Fruit fly (Drosophila melanogaster) whole organism, embryonic: ENCODE data around the gene CG9616.

Experiments
- Adf1 ChIP-seq: fragments of 200-800 bp; sonication (Bioruptor generic); IDR thresholded peaks from 2 replicates; pipeline ENCODE4 v1.3.6; 2022; ENCODE audit warnings: missing biosample characterization, missing genetic modification characterization
- Bteb2 ChIP-seq: fragments of 200-800 bp; sonication (Bioruptor generic); optimal IDR thresholded peaks from 2 replicates; lab custom pipeline; 2016; ENCODE audit warnings: missing biosample characterization, missing genetic modification characterization
- C15 ChIP-seq: fragments of 200-800 bp; sonication (Bioruptor generic); IDR thresholded peaks from 3 replicates; pipeline ENCODE4 v1.3.6; 2022; ENCODE audit warnings: missing biosample characterization, missing genetic modification characterization
- CG10209 ChIP-seq: fragments of 200-800 bp; sonication (Bioruptor generic); optimal IDR thresholded peaks from 3 replicates; lab custom pipeline; 2017; ENCODE audit warnings: missing biosample characterization, mild to moderate bottlenecking, missing genetic modification characterization, missing genetic modification reagents
- CG12236 ChIP-seq: fragments of 200-800 bp; sonication (Bioruptor generic); optimal IDR thresholded peaks from 2 replicates; lab custom pipeline; 2016; ENCODE audit warnings: missing biosample characterization, missing genetic modification characterization
- CG12391 ChIP-seq: fragments of 200-800 bp; sonication (Bioruptor generic); optimal IDR thresholded peaks from 3 replicates; lab custom pipeline; 2018; ENCODE audit warnings: missing biosample characterization, mild to moderate bottlenecking, missing genetic modification characterization, moderate library complexity
- CG12744 ChIP-seq: fragments of 200-800 bp; sonication (Bioruptor generic); optimal IDR thresholded peaks from 2 replicates; lab custom pipeline; 2016; ENCODE audit warnings: missing biosample characterization, missing genetic modification characterization
- CG12942 ChIP-seq: fragments of 200-800 bp; sonication (Bioruptor generic); optimal IDR thresholded peaks from 3 replicates; lab custom pipeline; 2016; ENCODE audit warnings: missing biosample characterization, missing genetic modification characterization
- CG13775 ChIP-seq: fragments of 200-800 bp; sonication (Bioruptor generic); optimal IDR thresholded peaks from 3 replicates; lab custom pipeline; 2017; ENCODE audit warnings: missing biosample characterization, mild to moderate bottlenecking, missing genetic modification characterization
- CG17829 ChIP-seq: fragments of 200-800 bp; optimal IDR thresholded peaks from 2 replicates; lab custom pipeline; 2019; ENCODE audit warnings: missing biosample characterization, mild to moderate bottlenecking, missing genetic modification characterization, moderate library complexity
- CG2199 ChIP-seq: fragments of 200-800 bp; sonication (Bioruptor generic); IDR thresholded peaks from 3 replicates; pipeline ENCODE4 v1.3.6; 2022; ENCODE audit warnings: missing biosample characterization, missing genetic modification characterization
- CG2875 ChIP-seq: fragments of 200-800 bp; sonication (Bioruptor generic); optimal IDR thresholded peaks from 2 replicates; lab custom pipeline; 2017; ENCODE audit warnings: missing biosample characterization, mild to moderate bottlenecking, missing genetic modification characterization, missing genetic modification reagents
- CG30431 ChIP-seq: fragments of 200-800 bp; sonication (Bioruptor generic); optimal IDR thresholded peaks from 2 replicates; lab custom pipeline; 2017; ENCODE audit warnings: missing biosample characterization, missing genetic modification characterization
- CG34422 ChIP-seq: fragments of 200-800 bp; sonication (Bioruptor generic); IDR thresholded peaks from 3 replicates; pipeline ENCODE4 v1.3.6; 2022; ENCODE audit warnings: missing biosample characterization, missing genetic modification characterization
- CG3838 ChIP-seq: fragments of 200-800 bp; sonication (Bioruptor generic); optimal IDR thresholded peaks from 3 replicates; lab custom pipeline; 2016; ENCODE audit warnings: missing biosample characterization, missing genetic modification characterization
- CG5180 ChIP-seq: fragments of 200-800 bp; sonication (Bioruptor generic); optimal IDR thresholded peaks from 3 replicates; lab custom pipeline; 2017; ENCODE audit warnings: missing biosample characterization, missing genetic modification characterization, mild to moderate bottlenecking, moderate library complexity, missing genetic modification reagents
- CG6254 ChIP-seq: fragments of 200-800 bp; sonication (Bioruptor generic); optimal IDR thresholded peaks from 3 replicates; lab custom pipeline; 2017; ENCODE audit warnings: mild to moderate bottlenecking, missing biosample characterization, missing genetic modification reagents, missing genetic modification characterization
- CG6654 ChIP-seq: fragments of 200-800 bp; sonication (Bioruptor generic); optimal IDR thresholded peaks from 2 replicates; lab custom pipeline; 2017; ENCODE audit warnings: missing biosample characterization, mild to moderate bottlenecking, missing genetic modification characterization
- CG8281 ChIP-seq: fragments of 200-800 bp; sonication (Bioruptor generic); optimal IDR thresholded peaks from 2 replicates; lab custom pipeline; 2018; ENCODE audit warnings: missing biosample characterization, mild to moderate bottlenecking, missing genetic modification characterization, moderate library complexity
- CG9817 ChIP-seq: fragments of 200-800 bp; sonication (Bioruptor generic); optimal IDR thresholded peaks from 2 replicates; lab custom pipeline; 2018; ENCODE audit warnings: missing biosample characterization, mild to moderate bottlenecking, missing genetic modification characterization, moderate library complexity
- CkIIα-i1 ChIP-seq: fragments of 200-800 bp; sonication (Bioruptor generic); IDR thresholded peaks from 2 replicates; pipeline ENCODE4 v1.3.6; 2022; ENCODE audit warnings: missing biosample characterization, missing genetic modification characterization
- ERR ChIP-seq: fragments of 200-800 bp; sonication (Bioruptor generic); optimal IDR thresholded peaks from 2 replicates; lab custom pipeline; 2016; ENCODE audit warnings: missing biosample characterization, missing genetic modification characterization
- Eip74EF ChIP-seq, 2 experiments: fragments of 200-800 bp in 1 of 2; fragments of >200 bp in 1 of 2; sonication (Bioruptor generic) in 1 of 2; optimal IDR thresholded peaks; 2 replicates each; lab custom pipeline; 2017 to 2019; ENCODE audit warnings: missing biosample characterization in 2 of 2, missing genetic modification characterization in 2 of 2, mild to moderate bottlenecking in 1 of 2, moderate library complexity in 1 of 2
- HLH4C ChIP-seq: fragments of 200-800 bp; sonication (Bioruptor generic); IDR thresholded peaks from 3 replicates; pipeline ENCODE4 v1.3.6; 2022; ENCODE audit warnings: missing biosample characterization, missing genetic modification characterization; ENCODE audit not compliant: partially characterized antibody
- HLHmδ ChIP-seq: fragments of 200-800 bp; sonication (Bioruptor generic); optimal IDR thresholded peaks from 2 replicates; lab custom pipeline; 2018; ENCODE audit warnings: missing biosample characterization, mild to moderate bottlenecking, missing genetic modification characterization, moderate library complexity
- HmgZ ChIP-seq: fragments of 200-800 bp; sonication (Bioruptor generic); optimal IDR thresholded peaks from 2 replicates; lab custom pipeline; 2018; ENCODE audit warnings: missing biosample characterization, mild to moderate bottlenecking, missing genetic modification characterization
- Hmx ChIP-seq: fragments of 200-800 bp; sonication (Bioruptor generic); optimal IDR thresholded peaks from 2 replicates; lab custom pipeline; 2016; ENCODE audit warnings: missing biosample characterization, missing genetic modification characterization
- Hr3 ChIP-seq: fragments of 200-800 bp; sonication (Bioruptor generic); optimal IDR thresholded peaks from 3 replicates; lab custom pipeline; 2016; ENCODE audit warnings: missing biosample characterization, missing genetic modification characterization
- Lhr ChIP-seq: fragments of 200-800 bp; sonication (Bioruptor generic); optimal IDR thresholded peaks from 3 replicates; lab custom pipeline; 2017; ENCODE audit warnings: mild to moderate bottlenecking, missing biosample characterization, missing genetic modification reagents, missing genetic modification characterization
- MTF-1 ChIP-seq: fragments of 200-800 bp; sonication (Bioruptor generic); optimal IDR thresholded peaks from 2 replicates; lab custom pipeline; 2018; ENCODE audit warnings: missing biosample characterization, mild to moderate bottlenecking, missing genetic modification characterization, borderline replicate concordance
- Mes4 ChIP-seq: fragments of 200-800 bp; sonication (Bioruptor generic); optimal IDR thresholded peaks from 2 replicates; lab custom pipeline; 2016; ENCODE audit warnings: missing biosample characterization, missing genetic modification characterization
- Trl ChIP-seq, 3 experiments: fragments of >200 bp in 2 of 3; fragments of 200-800 bp in 1 of 3; sonication (Bioruptor generic) in 1 of 3; optimal IDR thresholded peaks; 2 replicates in 1 of 3; 3 replicates in 2 of 3; lab custom pipeline; 2016 to 2017; ENCODE audit warnings: missing biosample characterization in 1 of 3, missing genetic modification characterization in 1 of 3
- al ChIP-seq: fragments of 200-800 bp; sonication (Bioruptor generic); IDR thresholded peaks from 2 replicates; pipeline ENCODE4 v1.3.6; 2022; ENCODE audit warnings: missing biosample characterization, missing genetic modification characterization
- ap ChIP-seq: fragments of 200-800 bp; sonication (Bioruptor generic); IDR thresholded peaks from 2 replicates; pipeline ENCODE4 v1.3.6; 2022; ENCODE audit warnings: missing biosample characterization, missing genetic modification characterization
- ara ChIP-seq: fragments of 200-800 bp; sonication (Bioruptor generic); IDR thresholded peaks from 2 replicates; pipeline ENCODE4 v1.3.6; 2022; ENCODE audit warnings: missing biosample characterization, missing genetic modification characterization
- bcd ChIP-seq: fragments of 200-800 bp; sonication (Bioruptor generic); optimal IDR thresholded peaks from 2 replicates; lab custom pipeline; 2017; ENCODE audit warnings: missing biosample characterization, mild to moderate bottlenecking, missing genetic modification characterization
- br ChIP-seq: fragments of >200 bp; optimal IDR thresholded peaks from 2 replicates; lab custom pipeline; 2017
- corto ChIP-seq: fragments of 200-800 bp; sonication (Bioruptor generic); optimal IDR thresholded peaks from 2 replicates; lab custom pipeline; 2016; ENCODE audit warnings: missing biosample characterization, mild to moderate bottlenecking, missing genetic modification characterization, moderate library complexity
- eve ChIP-seq, 2 experiments: fragments of >200 bp; optimal IDR thresholded peaks; 2 replicates each; lab custom pipeline; 2017; ENCODE audit warnings: missing biosample characterization in 2 of 2, missing genetic modification characterization in 2 of 2
- fd96Cb ChIP-seq: fragments of 200-800 bp; sonication (Bioruptor generic); optimal IDR thresholded peaks from 2 replicates; lab custom pipeline; 2018; ENCODE audit warnings: missing biosample characterization, mild to moderate bottlenecking, missing genetic modification characterization, moderate library complexity
- hth ChIP-seq: fragments of >200 bp; optimal IDR thresholded peaks from 2 replicates; lab custom pipeline; 2017; ENCODE audit warnings: inconsistent platforms
- ken ChIP-seq: fragments of 200-800 bp; sonication (Bioruptor generic); IDR thresholded peaks from 3 replicates; pipeline ENCODE4 v1.3.6; 2022; ENCODE audit warnings: missing biosample characterization, missing genetic modification characterization
- knrl ChIP-seq: fragments of 200-800 bp; sonication (Bioruptor generic); IDR thresholded peaks from 3 replicates; pipeline ENCODE4 v1.3.6; 2022; ENCODE audit warnings: missing biosample characterization, missing genetic modification characterization; ENCODE audit not compliant: partially characterized antibody
- nerfin-1 ChIP-seq: fragments of 200-800 bp; sonication (Bioruptor generic); optimal IDR thresholded peaks from 3 replicates; lab custom pipeline; 2019; ENCODE audit warnings: missing biosample characterization, mild to moderate bottlenecking, missing genetic modification characterization, moderate library complexity
- pan ChIP-seq, 4 experiments: fragments of >200 bp in 3 of 4; fragments of 200-800 bp in 1 of 4; sonication (Bioruptor generic) in 1 of 4; optimal IDR thresholded peaks in 3 of 4; IDR thresholded peaks in 1 of 4; 2 replicates each; pipeline versions ENCODE4 v1.3.6 to Lab custom; 2017 to 2022; ENCODE audit warnings: missing biosample characterization in 2 of 4, missing genetic modification characterization in 2 of 4, mixed read lengths in 1 of 4
- pho ChIP-seq: fragments of 200-800 bp; sonication (Bioruptor generic); optimal IDR thresholded peaks from 2 replicates; lab custom pipeline; 2016; ENCODE audit warnings: missing biosample characterization, missing genetic modification characterization
- seq ChIP-seq: fragments of 200-800 bp; sonication (Bioruptor generic); IDR thresholded peaks from 2 replicates; pipeline ENCODE4 v1.3.6; 2022; ENCODE audit warnings: missing biosample characterization, missing genetic modification characterization
- so ChIP-seq: fragments of 200-800 bp; sonication (Bioruptor generic); IDR thresholded peaks from 3 replicates; pipeline ENCODE4 v1.3.6; 2022; ENCODE audit warnings: missing biosample characterization, missing genetic modification characterization

Gene CG9616

dm6 chr3R:14288669-14289383, 43.6 kb upstream of the CG9616 start, which contains the start of gene red (continued):
- TF ChIP-seq fd96Cb (tag; lab: Kevin White, UChicago), result peak; percentile 63
- no peak for TF ChIP-seq HLHmδ (GFP tag; lab: Kevin White, UChicago)
- TF ChIP-seq corto (GFP tag; lab: Kevin White, UChicago), result no peak
- peak; percentile 40; the same call in 1 of the 2 replicates for TF ChIP-seq Adf1 (GFP tag; lab: Robert Waterston, UW)
- peak; percentile 44 for TF ChIP-seq MTF-1 (GFP tag; lab: Kevin White, UChicago)
- no peak for TF ChIP-seq knrl (GFP tag; lab: Robert Waterston, UW)
- TF ChIP-seq br, result no peak
- TF ChIP-seq HLH4C (GFP tag; lab: Robert Waterston, UW), result 0 out of 3 replicates have a peak, but pooled peaks have one; percentile 22
- TF ChIP-seq CG10209 (GFP tag; lab: Kevin White, UChicago), result peak; percentile 74
- no peak for TF ChIP-seq so (GFP tag; lab: Robert Waterston, UW)
- peak; percentile 79 for TF ChIP-seq HmgZ
- 0 out of 2 replicates have a peak, but pooled peaks have one; percentile 38 for TF ChIP-seq ap (GFP tag; lab: Robert Waterston, UW)
- 0 out of 3 replicates have a peak, but pooled peaks have one; percentile 5 for TF ChIP-seq C15 (GFP tag; lab: Robert Waterston, UW)
- TF ChIP-seq CkIIα-i1 (GFP tag; lab: Robert Waterston, UW), result no peak
- TF ChIP-seq CG30431, result peak; percentile 39
- TF ChIP-seq ERR (GFP tag; lab: Kevin White, UChicago), result peak; percentile 17
- peak in 1 of 2 experiments; percentile 56 for TF ChIP-seq Eip74EF (GFP tag; optimal IDR thresholded peaks at IDR 0.05; lab: Kevin White, UChicago)
- no peak for TF ChIP-seq Lhr (GFP tag; lab: Kevin White, UChicago)
- no peak for TF ChIP-seq Hmx
- peak; percentile 37 for TF ChIP-seq CG2875
- peak; percentile 65; the same call in 2 of the 3 replicates for TF ChIP-seq ken (GFP tag; lab: Robert Waterston, UW)
- TF ChIP-seq CG3838 (GFP tag; lab: Kevin White, UChicago), result no peak
- peak; percentile 16 for TF ChIP-seq CG8281 (tag; lab: Kevin White, UChicago)
- peak; percentile 92 for TF ChIP-seq CG5180 (GFP tag; lab: Kevin White, UChicago)
- TF ChIP-seq CG9817 (tag; lab: Kevin White, UChicago), result peak; percentile 67
- peak; percentile 78 for TF ChIP-seq bcd (GFP tag; lab: Kevin White, UChicago)
- peak; percentile 66 for TF ChIP-seq ara (GFP tag; lab: Robert Waterston, UW)
- TF ChIP-seq hth (lab: Kevin White, UChicago), result no peak
- TF ChIP-seq eve (GFP tag; optimal IDR thresholded peaks at IDR 0.05; lab: Kevin White, UChicago), result peak in 1 of 2 experiments; percentile 89
- peak; percentile 75 for TF ChIP-seq CG12391
- peak; percentile 49 for TF ChIP-seq al (GFP tag; lab: Robert Waterston, UW)
- TF ChIP-seq CG6654 (GFP tag; lab: Kevin White, UChicago), result no peak
- TF ChIP-seq CG17829 (tag; lab: Kevin White, UChicago), result peak; percentile 58
- TF ChIP-seq CG2199 (GFP tag; lab: Robert Waterston, UW), result 0 out of 3 replicates have a peak, but pooled peaks have one; percentile 36
- peak; percentile 55 for TF ChIP-seq nerfin-1
- peak; percentile 64 for TF ChIP-seq Hr3 (GFP tag; lab: Kevin White, UChicago)
- peak; percentile 65 for TF ChIP-seq seq (GFP tag; lab: Robert Waterston, UW)
- TF ChIP-seq CG13775 (GFP tag; lab: Kevin White, UChicago), result peak; percentile 62
- TF ChIP-seq CG6254 (GFP tag; lab: Kevin White, UChicago), result peak; percentile 45
- peak; percentile 1 for TF ChIP-seq CG12744
- TF ChIP-seq Mes4 (GFP tag; lab: Kevin White, UChicago), result no peak
- TF ChIP-seq Trl (optimal IDR thresholded peaks at IDR 0.05; lab: Kevin White, UChicago), result peak; percentile 70 to 87
- TF ChIP-seq Trl (GFP tag; optimal IDR thresholded peaks at IDR 0.05; lab: Kevin White, UChicago), result no peak
- peak; percentile 51 for TF ChIP-seq Bteb2 (GFP tag; lab: Kevin White, UChicago)
- TF ChIP-seq pho (GFP tag; lab: Kevin White, UChicago), result peak; percentile 7
- TF ChIP-seq CG12236 (GFP tag; lab: Kevin White, UChicago), result no peak
- no peak for TF ChIP-seq pan (optimal IDR thresholded peaks at IDR 0.05; lab: Kevin White, UChicago)
- TF ChIP-seq pan (GFP tag; optimal IDR thresholded peaks at IDR 0.05 in 1 of 2, IDR thresholded peaks at IDR 0.05 in 1 of 2), result peak in 1 of 2 experiments; percentile 79
- peak; percentile 7; the same call in 1 of the 3 replicates for TF ChIP-seq CG34422
- peak; percentile 48 for TF ChIP-seq CG12942 (GFP tag; lab: Kevin White, UChicago)
